Worm (Caenorhabditis elegans): ENCODE results near the gene K02E7.10.
"Not testable (repeated sequence)": the region's sequence is repeated elsewhere in the genome, so short reads cannot be mapped to it uniquely, and the experiment has no call there.

ce11 chrII:1034457-1034856, 32.4 kb downstream of the K02E7.10 start:
- not testable (repeated sequence) for TF ChIP-seq ama-1 (optimal IDR thresholded peaks at IDR 0.05); ama-1 (GFP tag; optimal IDR thresholded peaks at IDR 0.05); mel-28 (tag; optimal IDR thresholded peaks at IDR 0.05; ENCODE audit: borderline replicate concordance); nhr-90 (tag; optimal IDR thresholded peaks at IDR 0.05); nfya-1 (tag; optimal IDR thresholded peaks at IDR 0.05; ENCODE audit: borderline replicate concordance, insufficient read depth); mxl-1 (tag; optimal IDR thresholded peaks at IDR 0.05); him-1 (tag; optimal IDR thresholded peaks at IDR 0.05); sdz-38 (tag; optimal IDR thresholded peaks at IDR 0.05); ztf-28 (GFP tag; IDR thresholded peaks at IDR 0.05); bed-1 (GFP tag; IDR thresholded peaks at IDR 0.05); zim-3 (tag; optimal IDR thresholded peaks at IDR 0.05); zfh-2 (GFP tag; conservative IDR thresholded peaks at IDR 0.05); snpc-1.1 (tag; optimal IDR thresholded peaks at IDR 0.05; ENCODE audit: insufficient read depth)
